Worm (Caenorhabditis elegans) whole organism, L4 larva: Measurements from ENCODE around the gene cra-1.

Source experiments
- R02D3.7 ChIP-seq: fragments of 150-350 bp; sonication (generic microtip); optimal IDR thresholded peaks from 3 replicates; lab custom pipeline; 2014; ENCODE audit warnings: missing biosample characterization, missing genetic modification characterization
- ama-1 ChIP-seq: fragments of 150-350 bp; optimal IDR thresholded peaks from 2 replicates; lab custom pipeline; 2014; ENCODE audit warnings: inconsistent platforms, mixed read lengths
- jun-1 ChIP-seq: fragments of 150-350 bp; optimal IDR thresholded peaks from 2 replicates; lab custom pipeline; 2014; ENCODE audit warnings: missing biosample characterization, missing genetic modification reagents, missing genetic modification characterization
- lin-15B ChIP-seq: fragments of 150-350 bp; sonication (generic microtip); optimal IDR thresholded peaks from 3 replicates; lab custom pipeline; 2014; ENCODE audit warnings: missing biosample characterization, missing genetic modification characterization
- nhr-11 ChIP-seq: fragments of 150-350 bp; optimal IDR thresholded peaks from 2 replicates; lab custom pipeline; 2014; ENCODE audit warnings: missing biosample characterization, missing genetic modification characterization
- nhr-28 ChIP-seq: fragments of 150-350 bp; optimal IDR thresholded peaks from 2 replicates; lab custom pipeline; 2014; ENCODE audit warnings: missing biosample characterization, missing genetic modification characterization
- tra-1 ChIP-seq: fragments of 200-800 bp; sonication (Bioruptor generic); IDR thresholded peaks from 2 replicates; pipeline ENCODE4 v1.3.6; 2022; ENCODE audit warnings: missing genetic modification reagents, missing genetic modification characterization, missing compliant biosample characterization

DNA sequence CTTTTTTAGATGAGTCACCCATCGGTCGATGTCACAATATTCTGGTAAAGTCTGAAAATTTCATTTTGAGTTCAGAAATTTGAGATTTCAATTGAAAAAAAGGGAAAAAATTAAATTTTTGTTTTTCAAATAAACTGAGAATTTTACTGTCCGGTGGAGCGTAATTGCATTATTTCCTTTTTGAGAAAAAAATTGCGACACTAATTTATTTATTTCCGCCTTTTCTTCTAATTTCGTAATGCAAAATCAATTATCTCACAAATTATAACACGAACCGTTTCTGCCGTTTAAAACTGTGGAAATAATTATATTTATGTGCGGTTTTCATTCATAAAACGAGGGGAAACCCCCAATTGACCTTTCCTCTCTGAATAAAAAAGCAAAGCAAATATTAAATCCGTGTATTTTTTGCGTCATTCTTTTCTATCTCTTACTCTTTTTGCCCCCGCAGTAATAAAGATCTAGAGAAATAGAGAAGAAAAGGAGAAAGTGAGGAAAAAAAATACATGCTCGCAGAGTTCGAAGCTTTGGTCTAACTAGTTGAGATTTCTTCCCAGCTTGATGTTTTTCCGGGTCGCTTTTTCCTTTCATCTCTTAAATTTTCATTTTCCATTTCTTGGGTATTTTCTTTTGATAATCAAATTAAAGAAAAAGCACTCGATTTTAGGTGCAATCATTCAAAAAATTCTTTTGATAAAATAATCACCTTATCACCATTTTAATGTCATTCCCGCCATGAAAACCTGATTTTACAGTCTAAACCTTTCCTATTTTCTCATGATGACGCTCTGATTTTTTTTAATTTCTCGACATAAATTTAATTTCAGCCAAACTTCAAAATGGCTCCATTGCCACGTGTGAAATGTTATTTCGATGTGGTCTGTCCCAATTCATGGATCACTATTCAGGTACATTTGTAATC lies 34.1 kb upstream of the cra-1 start, which contains the start of the genes brc-2 and T07E3.3:
- TF ChIP-seq ama-1 (lab: Kevin White, UChicago) (no peak), nhr-28 (tag; lab: Kevin White, UChicago) (no peak), lin-15B (tag; lab: Kevin White, UChicago) (no peak), nhr-11 (tag; lab: Kevin White, UChicago) (no peak), R02D3.7 (tag; lab: Kevin White, UChicago) (no peak), tra-1 (no peak), jun-1 (tag; lab: Kevin White, UChicago) (no peak)
